Fruit fly (Drosophila melanogaster): Measurements from ENCODE around the gene CG6059.

Gene CG6059

DNA sequence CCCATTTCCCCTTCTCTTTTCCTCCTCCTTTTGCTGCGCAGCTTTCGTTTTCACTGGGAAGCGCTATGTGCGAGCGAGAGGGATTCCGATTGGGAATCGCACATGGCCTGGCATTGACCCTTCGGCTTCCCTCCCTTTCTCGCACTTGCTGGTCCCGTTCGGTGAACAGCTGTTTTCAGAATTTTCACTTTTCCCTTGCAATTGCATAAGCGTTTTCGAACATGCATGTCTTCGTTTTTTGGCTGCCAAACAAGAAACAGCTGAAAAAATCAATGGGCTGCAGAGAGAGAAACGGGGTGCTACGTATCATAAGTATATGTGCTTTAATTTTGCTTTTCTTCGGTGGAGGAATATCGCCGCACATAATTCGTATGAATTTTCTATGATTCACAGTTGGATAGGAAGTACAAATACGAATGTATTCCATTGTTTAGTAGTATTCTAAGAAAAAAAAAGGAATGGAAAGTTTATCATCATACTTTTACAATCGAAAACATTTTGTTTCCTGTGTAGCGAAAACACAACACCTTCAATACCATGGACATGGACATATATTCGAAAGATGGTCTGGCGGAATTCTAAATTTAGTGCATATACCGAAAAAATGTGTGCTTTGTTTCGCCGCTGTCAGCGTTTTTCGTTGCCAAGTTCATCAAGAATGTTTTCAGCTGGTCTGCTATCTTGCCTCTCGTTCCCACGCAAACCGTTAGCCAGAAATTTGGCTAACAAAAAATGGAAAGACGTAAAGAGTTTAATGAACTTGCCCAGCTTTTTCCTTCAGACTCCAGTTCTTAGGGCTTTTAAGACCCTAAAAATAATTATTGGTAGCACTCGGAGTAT lies 27.9 kb upstream of the CG6059 start (continued):
- peak; percentile 56 for TF ChIP-seq Fer3 (tag; optimal IDR thresholded peaks at IDR 0.05)
- no peak for TF ChIP-seq corto (GFP tag; optimal IDR thresholded peaks at IDR 0.05)
- no peak for TF ChIP-seq CG5180 (GFP tag; optimal IDR thresholded peaks at IDR 0.05)
- no peak for TF ChIP-seq cg (GFP tag; optimal IDR thresholded peaks at IDR 0.05)
- TF ChIP-seq CG12659 (GFP tag; optimal IDR thresholded peaks at IDR 0.05): peak; percentile 34
- TF ChIP-seq pzg (GFP tag; optimal IDR thresholded peaks at IDR 0.05): no peak
- peak; percentile 37 for TF ChIP-seq CG15514 (GFP tag; optimal IDR thresholded peaks at IDR 0.05)
- no peak for TF ChIP-seq eyg (GFP tag; optimal IDR thresholded peaks at IDR 0.05)
- TF ChIP-seq ash1 (GFP tag; optimal IDR thresholded peaks at IDR 0.05): no peak
- TF ChIP-seq CG9727 (GFP tag; optimal IDR thresholded peaks at IDR 0.05): peak; percentile 49
- peak; percentile 14 for TF ChIP-seq CG13296 (GFP tag; optimal IDR thresholded peaks at IDR 0.05)
- TF ChIP-seq ATbp (GFP tag; optimal IDR thresholded peaks at IDR 0.05): peak; percentile 32
- no peak for TF ChIP-seq slp2 (GFP tag; optimal IDR thresholded peaks at IDR 0.05)
- no peak for TF ChIP-seq p53 (GFP tag; optimal IDR thresholded peaks at IDR 0.05)
- TF ChIP-seq CG11695 (GFP tag; IDR thresholded peaks at IDR 0.05): peak; percentile 54; the same call in 2 of the 3 replicates
- peak; percentile 16 for TF ChIP-seq Dek (tag; optimal IDR thresholded peaks at IDR 0.05)
- TF ChIP-seq Awh (GFP tag; IDR thresholded peaks at IDR 0.05): no peak
- TF ChIP-seq hkb (optimal IDR thresholded peaks at IDR 0.05): no peak
- TF ChIP-seq hkb (GFP tag; IDR thresholded peaks at IDR 0.05): peak; percentile 36; the same call in 1 of the 2 replicates
- TF ChIP-seq peb (GFP tag; IDR thresholded peaks at IDR 0.05): no peak
- TF ChIP-seq exex (tag; optimal IDR thresholded peaks at IDR 0.05): no peak
- TF ChIP-seq CG15011 (GFP tag; optimal IDR thresholded peaks at IDR 0.05): no peak
- TF ChIP-seq bcd (GFP tag; optimal IDR thresholded peaks at IDR 0.05): peak; percentile 53
- 0 out of 2 replicates have a peak, but pooled peaks have one; percentile 39 for TF ChIP-seq CG14014 (GFP tag; IDR thresholded peaks at IDR 0.05)
- no peak for TF ChIP-seq nom (GFP tag; optimal IDR thresholded peaks at IDR 0.05)
- TF ChIP-seq CG13775 (GFP tag; optimal IDR thresholded peaks at IDR 0.05): peak; percentile 43
- no peak for TF ChIP-seq en (GFP tag; optimal IDR thresholded peaks at IDR 0.05)
- no peak for TF ChIP-seq grn (GFP tag; optimal IDR thresholded peaks at IDR 0.05)
- TF ChIP-seq hb (GFP tag; IDR thresholded peaks at IDR 0.05; ENCODE audit: partially characterized antibody): no peak
- no peak for TF ChIP-seq tup (GFP tag; optimal IDR thresholded peaks at IDR 0.05)
- peak; percentile 73 for TF ChIP-seq Blimp-1 (GFP tag; optimal IDR thresholded peaks at IDR 0.05)
- no peak for TF ChIP-seq CG17912 (GFP tag; optimal IDR thresholded peaks at IDR 0.05)
- no peak for TF ChIP-seq HmgZ (tag; optimal IDR thresholded peaks at IDR 0.05)
- TF ChIP-seq CG14667 (GFP tag; IDR thresholded peaks at IDR 0.05): no peak
- peak; percentile 70 for TF ChIP-seq PHDP (tag; optimal IDR thresholded peaks at IDR 0.05)
- TF ChIP-seq vnd (GFP tag; IDR thresholded peaks at IDR 0.05; ENCODE audit: partially characterized antibody): no peak
- peak; percentile 3 for TF ChIP-seq CG15696 (tag; optimal IDR thresholded peaks at IDR 0.05)
- no peak for TF ChIP-seq CG2202 (tag; optimal IDR thresholded peaks at IDR 0.05)
- no peak for TF ChIP-seq CG2129 (GFP tag; IDR thresholded peaks at IDR 0.05; ENCODE audit: partially characterized antibody)
- TF ChIP-seq CG17568 (GFP tag; optimal IDR thresholded peaks at IDR 0.05): peak; percentile 9
- no peak for TF ChIP-seq Stat92E (GFP tag; optimal IDR thresholded peaks at IDR 0.05)
- no peak for TF ChIP-seq CG6791 (GFP tag; IDR thresholded peaks at IDR 0.05; ENCODE audit: partially characterized antibody)
- TF ChIP-seq ara (GFP tag; IDR thresholded peaks at IDR 0.05): no peak
- no peak for TF ChIP-seq CG10462 (GFP tag; optimal IDR thresholded peaks at IDR 0.05)
- TF ChIP-seq dmrt99B (tag; optimal IDR thresholded peaks at IDR 0.05): peak; percentile 68
- peak; percentile 16 for TF ChIP-seq CG4820 (GFP tag; optimal IDR thresholded peaks at IDR 0.05)
- no peak for TF ChIP-seq GATAe (GFP tag; conservative IDR thresholded peaks at IDR 0.05)
